Worm (Caenorhabditis elegans) whole organism, L4/young adult: ENCODE data around the gene pals-27.

Experiments
- dao-5 ChIP-seq: sonication (generic microtip); optimal IDR thresholded peaks from 2 replicates; lab custom pipeline; 2016; ENCODE audit warnings: missing genotype, missing genetic modification characterization, moderate library complexity, missing compliant biosample characterization
- him-1 ChIP-seq: sonication (generic microtip); optimal IDR thresholded peaks from 2 replicates; lab custom pipeline; 2016; ENCODE audit warnings: missing genotype, missing genetic modification reagents, missing genetic modification characterization, missing compliant biosample characterization

ce11 chrIII:4384487-4384886 is 3.0 kb downstream of the pals-27 start, which contains the start of gene pals-28:
- no peak for TF ChIP-seq dao-5
- TF ChIP-seq him-1 (tag; lab: Kevin White, UChicago): no peak
